Fruit fly (Drosophila melanogaster) whole organism, prepupa: Measurements from ENCODE around the gene CG4666.

Source experiments
- Blimp-1 ChIP-seq: fragments of 200-800 bp; sonication (Bioruptor generic); optimal IDR thresholded peaks from 3 replicates; lab custom pipeline; 2017; ENCODE audit warnings: missing biosample characterization, missing genetic modification characterization, mild to moderate bottlenecking, moderate library complexity, missing genetic modification reagents
- CG10631 ChIP-seq: fragments of 200-800 bp; sonication (Bioruptor generic); optimal IDR thresholded peaks from 2 replicates; lab custom pipeline; 2016; ENCODE audit warnings: missing biosample characterization, missing genetic modification characterization
- CG10669 ChIP-seq: fragments of 200-800 bp; sonication (Bioruptor generic); optimal IDR thresholded peaks from 3 replicates; lab custom pipeline; 2018; ENCODE audit warnings: missing biosample characterization, mild to moderate bottlenecking, missing genetic modification characterization, moderate library complexity
- CG11294 ChIP-seq: fragments of 200-800 bp; sonication (Bioruptor generic); IDR thresholded peaks from 2 replicates; pipeline ENCODE4 v1.3.6; 2022; ENCODE audit warnings: missing biosample characterization, missing genetic modification characterization
- CG11762 ChIP-seq: fragments of 200-800 bp; sonication (Bioruptor generic); optimal IDR thresholded peaks from 3 replicates; lab custom pipeline; 2016; ENCODE audit warnings: missing biosample characterization, missing genetic modification characterization; ENCODE audit not compliant: insufficient read depth
- CG11902 ChIP-seq: fragments of 200-800 bp; sonication (Bioruptor generic); optimal IDR thresholded peaks from 3 replicates; lab custom pipeline; 2016; ENCODE audit warnings: missing biosample characterization, missing genetic modification characterization
- CG1621 ChIP-seq: fragments of 200-800 bp; sonication (Bioruptor generic); optimal IDR thresholded peaks from 3 replicates; lab custom pipeline; 2018; ENCODE audit warnings: missing biosample characterization, mild to moderate bottlenecking, missing genetic modification characterization
- CG3032 ChIP-seq: fragments of 200-800 bp; optimal IDR thresholded peaks from 2 replicates; lab custom pipeline; 2019; ENCODE audit warnings: missing biosample characterization, mild to moderate bottlenecking, missing genetic modification characterization, moderate library complexity
- CG31627 ChIP-seq: fragments of 200-800 bp; sonication (Bioruptor generic); optimal IDR thresholded peaks from 3 replicates; lab custom pipeline; 2016; ENCODE audit warnings: missing biosample characterization, missing genetic modification characterization
- CG32006 ChIP-seq: fragments of 200-800 bp; sonication (Bioruptor generic); optimal IDR thresholded peaks from 3 replicates; lab custom pipeline; 2017; ENCODE audit warnings: missing biosample characterization, mild to moderate bottlenecking, missing genetic modification characterization
- CG34406 ChIP-seq: fragments of 200-800 bp; sonication (Bioruptor generic); optimal IDR thresholded peaks from 3 replicates; lab custom pipeline; 2016; ENCODE audit warnings: missing biosample characterization, missing genetic modification characterization
- CG3919 ChIP-seq: fragments of 200-800 bp; sonication (Bioruptor generic); optimal IDR thresholded peaks from 3 replicates; lab custom pipeline; 2016; ENCODE audit warnings: missing biosample characterization, missing genetic modification characterization
- CG4318 ChIP-seq: fragments of 200-800 bp; sonication (Bioruptor generic); optimal IDR thresholded peaks from 3 replicates; lab custom pipeline; 2017; ENCODE audit warnings: missing biosample characterization, mild to moderate bottlenecking, missing genetic modification characterization
- CG6163 ChIP-seq: fragments of 200-800 bp; sonication (Bioruptor generic); IDR thresholded peaks from 3 replicates; pipeline ENCODE4 v1.3.6; 2022; ENCODE audit warnings: missing biosample characterization, missing genetic modification characterization
- CG6792 ChIP-seq: fragments of 200-800 bp; sonication (Bioruptor generic); optimal IDR thresholded peaks from 3 replicates; lab custom pipeline; 2016; ENCODE audit warnings: missing biosample characterization, missing genetic modification characterization
- CG6808 ChIP-seq: fragments of 200-800 bp; sonication (Bioruptor generic); optimal IDR thresholded peaks from 3 replicates; lab custom pipeline; 2017; ENCODE audit warnings: missing biosample characterization, missing genetic modification characterization, mild to moderate bottlenecking, moderate library complexity, missing genetic modification reagents
- CG6854 ChIP-seq: fragments of 200-800 bp; sonication (Bioruptor generic); optimal IDR thresholded peaks from 2 replicates; lab custom pipeline; 2017; ENCODE audit warnings: missing biosample characterization, mild to moderate bottlenecking, missing genetic modification characterization
- CG7368 ChIP-seq: fragments of 200-800 bp; sonication (Bioruptor generic); optimal IDR thresholded peaks from 3 replicates; lab custom pipeline; 2016; ENCODE audit warnings: missing biosample characterization, missing genetic modification characterization
- CG8319 ChIP-seq: fragments of 200-800 bp; sonication (Bioruptor generic); optimal IDR thresholded peaks from 3 replicates; lab custom pipeline; 2016; ENCODE audit warnings: missing biosample characterization, missing genetic modification characterization
- CG8632 ChIP-seq: fragments of 200-800 bp; sonication (Bioruptor generic); optimal IDR thresholded peaks from 3 replicates; lab custom pipeline; 2016; ENCODE audit warnings: missing biosample characterization, missing genetic modification characterization
- Eip75B ChIP-seq: fragments of 200-800 bp; sonication (Bioruptor generic); optimal IDR thresholded peaks from 3 replicates; lab custom pipeline; 2016; ENCODE audit warnings: missing biosample characterization, missing genetic modification characterization
- Eip78C ChIP-seq: fragments of 200-800 bp; sonication (Bioruptor generic); peaks from one replicate; lab custom pipeline; 2016; ENCODE audit warnings: missing biosample characterization, missing genetic modification characterization
- Eip93F ChIP-seq: fragments of 200-800 bp; sonication (Bioruptor generic); optimal IDR thresholded peaks from 2 replicates; lab custom pipeline; 2016; ENCODE audit warnings: missing biosample characterization, mild to moderate bottlenecking, missing genetic modification characterization
- Ets96B ChIP-seq: fragments of 200-800 bp; optimal IDR thresholded peaks from 2 replicates; lab custom pipeline; 2019; ENCODE audit warnings: missing biosample characterization, mild to moderate bottlenecking, missing genetic modification characterization, moderate library complexity
- Gug ChIP-seq: fragments of 200-800 bp; sonication (Bioruptor generic); IDR thresholded peaks from 2 replicates; pipeline ENCODE4 v1.3.6; 2022; ENCODE audit warnings: missing biosample characterization, missing genetic modification characterization
- Hr38 ChIP-seq: sonication (Bioruptor generic); optimal IDR thresholded peaks from 2 replicates; lab custom pipeline; 2016; ENCODE audit warnings: missing biosample characterization, missing genetic modification characterization
- Hr39 ChIP-seq: fragments of 200-800 bp; sonication (Bioruptor generic); optimal IDR thresholded peaks from 2 replicates; lab custom pipeline; 2016; ENCODE audit warnings: missing biosample characterization, missing genetic modification characterization
- Lpt ChIP-seq: fragments of 200-800 bp; sonication (Bioruptor generic); optimal IDR thresholded peaks from 3 replicates; lab custom pipeline; 2016; ENCODE audit warnings: missing biosample characterization, missing genetic modification characterization
- Met ChIP-seq: fragments of 200-800 bp; sonication (Bioruptor generic); optimal IDR thresholded peaks from 3 replicates; lab custom pipeline; 2016; ENCODE audit warnings: missing biosample characterization, missing genetic modification characterization
- Smox ChIP-seq: fragments of 200-800 bp; sonication (Bioruptor generic); optimal IDR thresholded peaks from 3 replicates; lab custom pipeline; 2016; ENCODE audit warnings: missing biosample characterization, missing genetic modification characterization
- Sox102F ChIP-seq: fragments of 200-800 bp; sonication (Bioruptor generic); optimal IDR thresholded peaks from 2 replicates; lab custom pipeline; 2016; ENCODE audit warnings: missing biosample characterization, mild to moderate bottlenecking, missing genetic modification characterization
- achi ChIP-seq: fragments of 200-800 bp; sonication (Bioruptor generic); optimal IDR thresholded peaks from 3 replicates; lab custom pipeline; 2016; ENCODE audit warnings: missing biosample characterization, missing genetic modification characterization
- cyc ChIP-seq: fragments of 200-800 bp; sonication (Bioruptor generic); optimal IDR thresholded peaks from 3 replicates; lab custom pipeline; 2016; ENCODE audit warnings: missing biosample characterization, missing genetic modification characterization
- dac ChIP-seq: fragments of 200-800 bp; sonication (Bioruptor generic); optimal IDR thresholded peaks from 2 replicates; lab custom pipeline; 2017; ENCODE audit warnings: missing biosample characterization, mild to moderate bottlenecking, missing genetic modification characterization
- eg ChIP-seq: fragments of 200-800 bp; sonication (Bioruptor generic); IDR thresholded peaks from 3 replicates; pipeline ENCODE4 v1.3.6; 2022; ENCODE audit warnings: missing biosample characterization, missing genetic modification characterization
- esn ChIP-seq: fragments of 200-800 bp; sonication (Bioruptor generic); optimal IDR thresholded peaks from 2 replicates; lab custom pipeline; 2016; ENCODE audit warnings: missing biosample characterization, mild to moderate bottlenecking, missing genetic modification characterization, moderate library complexity
- fd85E ChIP-seq: fragments of 200-800 bp; sonication (Bioruptor generic); optimal IDR thresholded peaks from 3 replicates; lab custom pipeline; 2016; ENCODE audit warnings: missing biosample characterization, missing genetic modification characterization
- fkh ChIP-seq: fragments of 200-800 bp; sonication (Bioruptor generic); optimal IDR thresholded peaks from 3 replicates; lab custom pipeline; 2017; ENCODE audit warnings: missing biosample characterization, mild to moderate bottlenecking, missing genetic modification characterization, moderate library complexity
- net ChIP-seq: fragments of 200-800 bp; sonication (Bioruptor generic); optimal IDR thresholded peaks from 3 replicates; lab custom pipeline; 2016; ENCODE audit warnings: missing biosample characterization, missing genetic modification characterization
- spab ChIP-seq: fragments of 200-800 bp; sonication (Bioruptor generic); optimal IDR thresholded peaks from 2 replicates; lab custom pipeline; 2017; ENCODE audit warnings: missing biosample characterization, mild to moderate bottlenecking, missing genetic modification characterization, missing genetic modification reagents
- ss ChIP-seq, 2 experiments: fragments of 200-800 bp; sonication (Bioruptor generic); optimal IDR thresholded peaks; 2 replicates in 1 of 2; 3 replicates in 1 of 2; lab custom pipeline; 2017 to 2018; ENCODE audit warnings: mild to moderate bottlenecking in 2 of 2, missing biosample characterization in 2 of 2, missing genetic modification characterization in 2 of 2, moderate library complexity in 1 of 2
- svp ChIP-seq: fragments of 200-800 bp; sonication (Bioruptor generic); peaks from one replicate; lab custom pipeline; 2016; ENCODE audit warnings: missing biosample characterization, missing genetic modification characterization
- topi ChIP-seq: fragments of 200-800 bp; sonication (Bioruptor generic); optimal IDR thresholded peaks from 3 replicates; lab custom pipeline; 2016; ENCODE audit warnings: missing biosample characterization, missing genetic modification characterization
- vri ChIP-seq: fragments of 200-800 bp; sonication (Bioruptor generic); optimal IDR thresholded peaks from 3 replicates; lab custom pipeline; 2016; ENCODE audit warnings: missing biosample characterization, mild to moderate bottlenecking, missing genetic modification characterization

Gene CG4666

DNA sequence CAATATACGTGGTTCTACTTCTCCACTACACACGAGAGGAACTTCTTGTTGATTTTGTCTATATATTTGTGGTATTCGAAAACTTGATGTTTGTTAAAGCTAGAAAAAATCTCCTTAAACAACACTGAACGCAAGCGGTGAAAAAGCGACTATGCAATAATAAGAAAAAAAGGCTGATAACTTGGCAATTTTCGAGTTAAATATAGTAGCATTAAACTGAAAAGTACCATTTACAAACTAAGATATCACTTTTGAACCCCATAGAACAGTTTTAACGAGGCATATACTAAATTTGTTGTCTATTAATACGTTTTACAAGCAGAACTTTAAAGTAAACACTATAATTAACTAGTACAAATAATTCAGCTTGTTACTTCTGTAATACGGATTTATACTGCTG, at the start of gene CG4666:
TSS of gene CG4666 (minus strand) at position 101 of the 400 bp plus-strand sequence.
- TF ChIP-seq ss (GFP tag; optimal IDR thresholded peaks at IDR 0.05; lab: Kevin White, UChicago): no peak
- peak; percentile 30 for TF ChIP-seq Eip78C

- no peak for TF ChIP-seq CG4318 (GFP tag; lab: Kevin White, UChicago)
- peak; percentile 8 for TF ChIP-seq CG31627 (GFP tag; lab: Kevin White, UChicago)
- no peak for TF ChIP-seq CG8632 (GFP tag; lab: Kevin White, UChicago)
- TF ChIP-seq Hr39: peak; percentile 23
- no peak for TF ChIP-seq Hr38
- TF ChIP-seq CG11762: no peak
- peak; percentile 18 for TF ChIP-seq CG3919 (GFP tag; lab: Kevin White, UChicago)
- TF ChIP-seq Lpt (GFP tag; lab: Kevin White, UChicago): no peak
- TF ChIP-seq CG10631: no peak
- TF ChIP-seq CG6792: no peak
- TF ChIP-seq Eip93F (GFP tag; lab: Kevin White, UChicago): no peak
- TF ChIP-seq Gug (GFP tag; lab: Robert Waterston, UW): no peak
- no peak for TF ChIP-seq Sox102F (GFP tag; lab: Kevin White, UChicago)
- TF ChIP-seq cyc (GFP tag; lab: Kevin White, UChicago): peak; percentile 24
- TF ChIP-seq, all 60 proteins: peak for 4
Observed at dm6 chrX:6109872-6110271, 32.3 kb upstream of the CG4666 start.

- TF ChIP-seq svp (GFP tag; lab: Kevin White, UChicago) (no peak), topi (GFP tag; lab: Kevin White, UChicago) (no peak), CG34406 (GFP tag; lab: Kevin White, UChicago) (no peak)
Observed at dm6 chrX:6104724-6105123, 27.1 kb upstream of the CG4666 start.

- TF ChIP-seq Hr39 (peak; percentile 78), Hr38 (no peak), Gug (GFP tag; lab: Robert Waterston, UW) (peak; percentile 44; the same call in 1 of the 2 replicates), CG11294 (peak; percentile 46), Met (GFP tag; lab: Kevin White, UChicago) (peak; percentile 76), CG11762 (peak; percentile 9), CG8319 (GFP tag; lab: Kevin White, UChicago) (peak; percentile 48), Eip93F (GFP tag; lab: Kevin White, UChicago) (no peak), CG3032 (no peak), net (peak; percentile 43), Ets96B (peak; percentile 49), CG6854 (GFP tag; lab: Kevin White, UChicago) (no peak), eg (GFP tag; lab: Robert Waterston, UW) (peak; percentile 78), CG6792 (peak; percentile 66), Lpt (GFP tag; lab: Kevin White, UChicago) (no peak), CG10631 (peak; percentile 46), cyc (GFP tag; lab: Kevin White, UChicago) (peak; percentile 73), CG11902 (peak; percentile 55), CG7368 (GFP tag; lab: Kevin White, UChicago) (peak; percentile 51), CG4318 (GFP tag; lab: Kevin White, UChicago) (peak; percentile 11), CG1621 (tag; lab: Kevin White, UChicago) (peak; percentile 53), Blimp-1 (no peak), spab (GFP tag; lab: Kevin White, UChicago) (peak; percentile 45), Eip75B (peak; percentile 58), CG10669 (GFP tag; lab: Kevin White, UChicago) (peak; percentile 61), CG3919 (GFP tag; lab: Kevin White, UChicago) (peak; percentile 73), CG6808 (GFP tag; lab: Kevin White, UChicago) (peak; percentile 16), Smox (peak; percentile 64), esn (GFP tag; lab: Kevin White, UChicago) (no peak), fd85E (GFP tag; lab: Kevin White, UChicago) (no peak), achi (GFP tag; lab: Kevin White, UChicago) (peak; percentile 64), dac (GFP tag; lab: Kevin White, UChicago) (no peak), CG31627 (GFP tag; lab: Kevin White, UChicago) (peak; percentile 70), CG6163 (GFP tag; lab: Robert Waterston, UW) (peak; percentile 78), CG32006 (GFP tag; lab: Kevin White, UChicago) (peak; percentile 57), vri (GFP tag; lab: Kevin White, UChicago) (peak; percentile 54), fkh (GFP tag; lab: Kevin White, UChicago) (no peak)
Observed at dm6 chrX:6097578-6097977, 20.0 kb upstream of the CG4666 start.
